Worm (Caenorhabditis elegans): ENCODE measurements around the gene srh-244.

DNA sequence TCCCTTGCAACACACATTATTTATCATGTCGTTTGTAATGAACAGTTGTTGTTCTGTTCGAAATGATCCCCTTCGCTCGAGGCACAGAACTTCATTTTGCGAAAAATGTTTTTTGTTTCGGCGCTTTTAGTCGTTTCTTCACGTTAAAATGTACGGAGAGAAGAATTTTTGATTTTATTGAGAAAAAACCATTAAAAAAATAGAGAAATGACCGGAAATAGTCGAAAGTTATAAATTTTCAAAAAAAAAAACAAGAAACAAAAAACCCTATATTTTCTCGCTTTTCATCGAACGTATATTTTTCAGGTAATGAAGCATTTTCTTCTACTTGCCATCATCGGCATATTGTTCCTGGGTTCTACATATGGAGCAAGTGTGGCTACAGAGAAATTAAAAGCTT, 11.4 kb upstream of the srh-244 start, which contains the start of gene F10G2.1:
- TF ChIP-seq egl-27 (tag; optimal IDR thresholded peaks at IDR 0.05) (no peak), nhr-12 (tag; optimal IDR thresholded peaks at IDR 0.05) (no peak), ceh-9 (tag; optimal IDR thresholded peaks at IDR 0.05) (no peak), ceh-16 (tag; optimal IDR thresholded peaks at IDR 0.05) (no peak), zag-1 (tag; optimal IDR thresholded peaks at IDR 0.05) (no peak), elt-2 (tag; optimal IDR thresholded peaks at IDR 0.05) (no peak), R02D3.7 (tag; optimal IDR thresholded peaks at IDR 0.05) (no peak), nhr-11 (tag; optimal IDR thresholded peaks at IDR 0.05) (no peak), nhr-67 (tag; optimal IDR thresholded peaks at IDR 0.05) (no peak), snpc-4 (tag; optimal IDR thresholded peaks at IDR 0.05) (no peak)

Data from whole organism, L3 larva.